Worm (Caenorhabditis elegans): ENCODE results near the gene oops-1.

The oops-1 gene

ce11 chrIV:5820953-5821352 is 7.0 kb upstream of the oops-1 start:
- no peak for TF ChIP-seq ceh-13 (GFP tag; optimal IDR thresholded peaks at IDR 0.05)
- no peak for TF ChIP-seq F13C5.2 (tag; optimal IDR thresholded peaks at IDR 0.05)
- TF ChIP-seq hmg-4 (GFP tag; optimal IDR thresholded peaks at IDR 0.05), result no peak
- no peak for TF ChIP-seq scrt-1 (GFP tag; IDR thresholded peaks at IDR 0.05)
- no peak for TF ChIP-seq hnd-1 (tag; optimal IDR thresholded peaks at IDR 0.05)
- TF ChIP-seq ama-1 (optimal IDR thresholded peaks at IDR 0.05), result no peak
- TF ChIP-seq hmbx-1 (tag; optimal IDR thresholded peaks at IDR 0.05), result no peak
- TF ChIP-seq B0310.2 (tag; optimal IDR thresholded peaks at IDR 0.05), result no peak
- no peak for TF ChIP-seq flt-1 (GFP tag; IDR thresholded peaks at IDR 0.05)
- no peak for TF ChIP-seq tbx-11 (GFP tag; IDR thresholded peaks at IDR 0.05)
- TF ChIP-seq pes-1 (GFP tag; IDR thresholded peaks at IDR 0.05), result no peak
- no peak for TF ChIP-seq tbx-37 (GFP tag; conservative IDR thresholded peaks at IDR 0.05)
- TF ChIP-seq ets-7 (tag; optimal IDR thresholded peaks at IDR 0.05), result no peak
- no peak for TF ChIP-seq tra-4 (tag; optimal IDR thresholded peaks at IDR 0.05)
- no peak for TF ChIP-seq ceh-36 (tag; optimal IDR thresholded peaks at IDR 0.05)
- TF ChIP-seq sea-1 (GFP tag; conservative IDR thresholded peaks at IDR 0.05), result no peak
- no peak for TF ChIP-seq aly-1 (tag; optimal IDR thresholded peaks at IDR 0.05)

ce11 chrIV:5820056-5820799 is 6.3 kb upstream of the oops-1 start:
- no peak for TF ChIP-seq ceh-13 (GFP tag; optimal IDR thresholded peaks at IDR 0.05)
- TF ChIP-seq ceh-36 (tag; optimal IDR thresholded peaks at IDR 0.05), result no peak
- no peak for TF ChIP-seq ets-7 (tag; optimal IDR thresholded peaks at IDR 0.05)
- TF ChIP-seq tbx-37 (GFP tag; conservative IDR thresholded peaks at IDR 0.05), result no peak
- TF ChIP-seq scrt-1 (GFP tag; IDR thresholded peaks at IDR 0.05), result no peak
- no peak for TF ChIP-seq ama-1 (optimal IDR thresholded peaks at IDR 0.05)
- no peak for TF ChIP-seq pes-1 (GFP tag; IDR thresholded peaks at IDR 0.05)
- TF ChIP-seq hmg-4 (GFP tag; optimal IDR thresholded peaks at IDR 0.05), result no peak
- TF ChIP-seq F13C5.2 (tag; optimal IDR thresholded peaks at IDR 0.05), result no peak

ce11 chrIV:5817459-5817858 is 3.5 kb upstream of the oops-1 start:
- TF ChIP-seq tbx-11 (GFP tag; IDR thresholded peaks at IDR 0.05), result no peak
- TF ChIP-seq ceh-36 (tag; optimal IDR thresholded peaks at IDR 0.05), result no peak
- no peak for TF ChIP-seq scrt-1 (GFP tag; IDR thresholded peaks at IDR 0.05)
- TF ChIP-seq tbx-37 (GFP tag; conservative IDR thresholded peaks at IDR 0.05), result no peak
- TF ChIP-seq ets-7 (tag; optimal IDR thresholded peaks at IDR 0.05), result no peak
- no peak for TF ChIP-seq ceh-13 (GFP tag; optimal IDR thresholded peaks at IDR 0.05)
- TF ChIP-seq sea-1 (GFP tag; conservative IDR thresholded peaks at IDR 0.05), result no peak
- TF ChIP-seq B0310.2 (tag; optimal IDR thresholded peaks at IDR 0.05), result no peak
- no peak for TF ChIP-seq aly-1 (tag; optimal IDR thresholded peaks at IDR 0.05)
- TF ChIP-seq F13C5.2 (tag; optimal IDR thresholded peaks at IDR 0.05), result no peak
- TF ChIP-seq hnd-1 (tag; optimal IDR thresholded peaks at IDR 0.05), result no peak
- no peak for TF ChIP-seq tra-4 (tag; optimal IDR thresholded peaks at IDR 0.05)
- no peak for TF ChIP-seq flt-1 (GFP tag; IDR thresholded peaks at IDR 0.05)
- no peak for TF ChIP-seq pes-1 (GFP tag; IDR thresholded peaks at IDR 0.05)
- no peak for TF ChIP-seq ama-1 (optimal IDR thresholded peaks at IDR 0.05)
- TF ChIP-seq hmbx-1 (tag; optimal IDR thresholded peaks at IDR 0.05), result no peak
- no peak for TF ChIP-seq hmg-4 (GFP tag; optimal IDR thresholded peaks at IDR 0.05)

- TF ChIP-seq hnd-1 (tag; optimal IDR thresholded peaks at IDR 0.05) (no peak), sea-1 (GFP tag; conservative IDR thresholded peaks at IDR 0.05) (no peak), B0310.2 (tag; optimal IDR thresholded peaks at IDR 0.05) (no peak)
These were observed 2.5 kb upstream of the oops-1 start for ce11 chrIV:5816466-5816865.

- TF ChIP-seq B0310.2 (tag; optimal IDR thresholded peaks at IDR 0.05), result no peak
- TF ChIP-seq tbx-37 (GFP tag; conservative IDR thresholded peaks at IDR 0.05), result no peak
- no peak for TF ChIP-seq scrt-1 (GFP tag; IDR thresholded peaks at IDR 0.05)
- TF ChIP-seq ama-1 (optimal IDR thresholded peaks at IDR 0.05), result no peak
- TF ChIP-seq pes-1 (GFP tag; IDR thresholded peaks at IDR 0.05), result no peak
- no peak for TF ChIP-seq ceh-13 (GFP tag; optimal IDR thresholded peaks at IDR 0.05)
- TF ChIP-seq hmbx-1 (tag; optimal IDR thresholded peaks at IDR 0.05), result no peak
- no peak for TF ChIP-seq sea-1 (GFP tag; conservative IDR thresholded peaks at IDR 0.05)
- TF ChIP-seq hnd-1 (tag; optimal IDR thresholded peaks at IDR 0.05), result no peak
- TF ChIP-seq F13C5.2 (tag; optimal IDR thresholded peaks at IDR 0.05), result no peak
These were observed 2.8 kb downstream of the oops-1 start for ce11 chrIV:5811079-5811622.

- TF ChIP-seq ceh-13 (GFP tag; optimal IDR thresholded peaks at IDR 0.05) (no peak), ets-7 (tag; optimal IDR thresholded peaks at IDR 0.05) (no peak), sea-1 (GFP tag; conservative IDR thresholded peaks at IDR 0.05) (no peak), tra-4 (tag; optimal IDR thresholded peaks at IDR 0.05) (no peak), tbx-37 (GFP tag; conservative IDR thresholded peaks at IDR 0.05) (no peak), F13C5.2 (tag; optimal IDR thresholded peaks at IDR 0.05) (no peak), B0310.2 (tag; optimal IDR thresholded peaks at IDR 0.05) (no peak), hnd-1 (tag; optimal IDR thresholded peaks at IDR 0.05) (no peak), scrt-1 (GFP tag; IDR thresholded peaks at IDR 0.05) (no peak), ceh-36 (tag; optimal IDR thresholded peaks at IDR 0.05) (no peak), tbx-11 (GFP tag; IDR thresholded peaks at IDR 0.05) (no peak), hmg-4 (GFP tag; optimal IDR thresholded peaks at IDR 0.05) (no peak), flt-1 (GFP tag; IDR thresholded peaks at IDR 0.05) (no peak), ama-1 (optimal IDR thresholded peaks at IDR 0.05) (no peak), hmbx-1 (tag; optimal IDR thresholded peaks at IDR 0.05) (no peak), aly-1 (tag; optimal IDR thresholded peaks at IDR 0.05) (no peak), pes-1 (GFP tag; IDR thresholded peaks at IDR 0.05) (no peak)
These were observed 4.2 kb downstream of the oops-1 start for ce11 chrIV:5809733-5810132.

- TF ChIP-seq scrt-1 (GFP tag; IDR thresholded peaks at IDR 0.05) (no peak), tbx-37 (GFP tag; conservative IDR thresholded peaks at IDR 0.05) (no peak), pes-1 (GFP tag; IDR thresholded peaks at IDR 0.05) (no peak)
These were observed 7.0 kb downstream of the oops-1 start, which contains the start of gene lntl-1 for ce11 chrIV:5806909-5807308. lntl-1 (minus strand) TSS chrIV:5807093.
